Fruit fly (Drosophila melanogaster) whole organism, adult: Measurements from ENCODE around the gene Bx42.

ENCODE experiments used
- CG11617 ChIP-seq: fragments of 200-800 bp; sonication (Bioruptor generic); optimal IDR thresholded peaks from 2 replicates; lab custom pipeline; 2017; ENCODE audit warnings: mild to moderate bottlenecking, missing biosample characterization, missing genetic modification reagents, missing genetic modification characterization
- CG7045 ChIP-seq: fragments of 200-800 bp; sonication (Bioruptor generic); optimal IDR thresholded peaks from 2 replicates; lab custom pipeline; 2017; ENCODE audit warnings: missing biosample characterization, mild to moderate bottlenecking, missing genetic modification characterization
- cic ChIP-seq: fragments of 200-800 bp; sonication (Bioruptor generic); optimal IDR thresholded peaks from 2 replicates; lab custom pipeline; 2017; ENCODE audit warnings: missing biosample characterization, mild to moderate bottlenecking, missing genetic modification characterization, moderate library complexity
- pad ChIP-seq: fragments of 200-800 bp; sonication (Bioruptor generic); optimal IDR thresholded peaks from 3 replicates; lab custom pipeline; 2017; ENCODE audit warnings: missing biosample characterization, missing genetic modification characterization, mild to moderate bottlenecking, moderate library complexity, missing genetic modification reagents

dm6 chrX:9089254-9090056, 16.9 kb downstream of the Bx42 start, which contains the start of gene CCT2:
- TF ChIP-seq pad (GFP tag; lab: Kevin White, UChicago) (no peak), CG7045 (GFP tag; lab: Kevin White, UChicago) (no peak), CG11617 (GFP tag; lab: Kevin White, UChicago) (peak; percentile 12), cic (GFP tag; lab: Kevin White, UChicago) (no peak)
